Fruit fly (Drosophila melanogaster): ENCODE results near the gene CG11970.

Gene CG11970

DNA sequence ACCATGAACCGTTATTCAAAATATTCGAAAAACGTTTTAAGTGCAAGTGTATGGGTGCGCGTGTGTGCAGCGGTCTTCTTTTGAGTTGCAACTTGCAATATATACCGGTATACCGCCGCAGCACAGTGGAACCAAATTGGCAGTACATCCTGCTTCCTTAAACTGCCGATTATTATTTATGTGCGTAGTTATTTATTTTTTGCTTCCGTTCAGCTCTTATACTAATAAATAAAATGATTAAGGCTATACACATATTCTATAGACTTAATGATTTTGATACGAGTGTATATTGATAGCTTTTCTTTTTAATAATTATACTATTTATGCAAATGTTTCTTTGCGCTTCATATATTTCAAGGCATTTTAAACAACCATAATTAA lies 14.6 kb upstream of the CG11970 start:
- TF ChIP-seq EcR (GFP tag; optimal IDR thresholded peaks at IDR 0.05) (no peak), CG8478 (optimal IDR thresholded peaks at IDR 0.05) (no peak), usp (GFP tag; optimal IDR thresholded peaks at IDR 0.05) (no peak), Dll (optimal IDR thresholded peaks at IDR 0.05) (no peak), psq (optimal IDR thresholded peaks at IDR 0.05) (no peak), pan (optimal IDR thresholded peaks at IDR 0.05) (no peak)

dm6 chr3R:8970707-8971106 lies 13.8 kb upstream of the CG11970 start:
- TF ChIP-seq usp (GFP tag; optimal IDR thresholded peaks at IDR 0.05) (no peak), pan (optimal IDR thresholded peaks at IDR 0.05) (no peak)

DNA sequence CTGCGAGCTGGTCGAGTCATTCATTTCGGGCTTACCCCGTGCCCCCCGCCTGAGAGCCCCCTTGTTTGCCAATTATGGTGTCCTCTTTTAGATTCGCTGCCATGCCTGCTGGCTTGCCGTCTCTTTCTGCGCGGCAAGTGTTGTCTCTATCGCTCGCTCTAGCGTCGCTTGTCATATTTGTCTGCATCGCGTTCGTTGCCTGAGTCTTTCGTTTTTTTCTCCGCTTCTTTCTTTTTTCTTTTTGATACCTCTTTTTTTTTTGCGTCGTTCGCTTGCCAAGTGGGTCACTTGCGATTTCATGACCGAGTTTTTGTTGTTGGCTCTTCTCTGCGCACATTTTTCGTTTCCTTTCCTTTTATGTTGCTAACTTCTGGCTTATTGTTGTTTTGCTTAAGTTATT lies 12.7 kb upstream of the CG11970 start:
- no peak for TF ChIP-seq EcR (GFP tag; optimal IDR thresholded peaks at IDR 0.05)
- TF ChIP-seq Dll (optimal IDR thresholded peaks at IDR 0.05): peak; percentile 40

- TF ChIP-seq psq (optimal IDR thresholded peaks at IDR 0.05) (no peak), Dll (optimal IDR thresholded peaks at IDR 0.05) (no peak), usp (GFP tag; optimal IDR thresholded peaks at IDR 0.05) (no peak), CG8478 (optimal IDR thresholded peaks at IDR 0.05) (no peak)
These were observed 8.4 kb upstream of the CG11970 start for dm6 chr3R:8976073-8976593.

- TF ChIP-seq usp (GFP tag; optimal IDR thresholded peaks at IDR 0.05) (no peak), EcR (GFP tag; optimal IDR thresholded peaks at IDR 0.05) (no peak), pan (optimal IDR thresholded peaks at IDR 0.05) (no peak), CG8478 (optimal IDR thresholded peaks at IDR 0.05) (no peak)
These were observed 5.8 kb upstream of the CG11970 start for dm6 chr3R:8978768-8979167.

DNA sequence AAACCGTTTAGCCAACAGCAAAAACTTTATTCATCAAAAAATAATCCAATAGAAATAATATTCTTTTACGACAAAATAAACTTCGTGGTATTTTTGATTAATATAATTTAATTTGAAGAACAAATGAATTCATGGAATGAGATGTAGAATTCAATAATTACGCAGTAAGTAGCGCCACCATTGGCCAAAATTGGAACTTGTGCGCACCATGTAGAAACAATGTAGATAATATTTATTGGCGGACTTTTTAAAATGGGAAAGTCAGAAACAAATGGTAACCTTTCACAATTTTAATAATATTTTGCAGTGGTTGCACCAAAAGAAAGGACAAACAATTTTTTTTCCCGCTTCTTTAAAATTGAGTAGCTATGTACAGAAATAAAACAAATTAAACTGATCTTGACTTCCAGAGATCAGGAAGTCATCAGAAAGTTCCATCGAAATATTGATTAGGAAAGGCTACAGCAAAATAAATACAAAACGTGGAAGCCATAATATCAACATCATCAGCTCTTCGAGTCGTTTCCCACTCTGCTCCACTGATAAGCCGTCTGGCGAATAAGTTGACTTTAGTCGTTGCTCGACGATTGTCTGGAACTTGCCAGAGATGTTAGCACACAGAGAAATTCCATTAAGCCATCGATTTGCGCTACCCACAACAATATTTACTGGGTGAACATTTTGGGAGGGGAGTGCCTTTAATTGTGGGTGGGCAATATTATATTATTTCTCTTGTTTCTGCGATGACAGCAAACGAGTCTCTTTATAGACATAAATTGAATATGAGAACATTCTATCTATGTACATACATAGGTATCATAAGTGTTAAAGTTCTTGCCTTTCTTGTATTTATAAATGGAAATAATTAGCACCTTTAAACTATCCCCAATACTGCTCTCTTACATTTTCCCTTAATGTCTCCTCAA lies 4.4 kb upstream of the CG11970 start:
- no peak for TF ChIP-seq CG8478 (optimal IDR thresholded peaks at IDR 0.05)
- TF ChIP-seq usp (GFP tag; optimal IDR thresholded peaks at IDR 0.05): no peak
- TF ChIP-seq psq (optimal IDR thresholded peaks at IDR 0.05): no peak
- TF ChIP-seq pan (optimal IDR thresholded peaks at IDR 0.05): no peak
- no peak for TF ChIP-seq EcR (GFP tag; optimal IDR thresholded peaks at IDR 0.05)
- no peak for TF ChIP-seq Dll (optimal IDR thresholded peaks at IDR 0.05)

DNA sequence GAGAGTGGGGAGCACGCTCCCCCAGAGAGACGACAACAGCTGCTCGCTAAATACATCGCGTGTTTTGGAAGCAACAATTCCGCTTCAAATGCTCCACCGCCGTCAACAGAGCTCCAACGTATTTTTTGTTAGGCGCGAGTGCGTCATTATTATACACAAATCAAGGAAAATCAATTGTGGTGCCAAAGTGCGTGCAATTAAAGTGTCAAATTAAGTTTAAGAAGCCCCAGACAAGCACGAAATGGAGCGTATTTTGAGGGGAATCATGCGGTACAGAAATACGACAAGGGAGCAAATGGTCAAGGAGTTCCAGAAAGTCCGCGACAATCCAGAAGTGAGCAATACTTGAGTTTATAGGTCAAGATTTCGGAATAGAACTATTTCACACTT lies 3.7 kb upstream of the CG11970 start, which contains the start of gene CAHbeta:
Gene CAHbeta (plus strand): TSS at position 85 of the 390 bp plus-strand sequence.
- TF ChIP-seq Dll (optimal IDR thresholded peaks at IDR 0.05) (no peak), usp (GFP tag; optimal IDR thresholded peaks at IDR 0.05) (no peak), psq (optimal IDR thresholded peaks at IDR 0.05) (no peak), CG8478 (optimal IDR thresholded peaks at IDR 0.05) (no peak), pan (optimal IDR thresholded peaks at IDR 0.05) (no peak), EcR (GFP tag; optimal IDR thresholded peaks at IDR 0.05) (no peak)

DNA sequence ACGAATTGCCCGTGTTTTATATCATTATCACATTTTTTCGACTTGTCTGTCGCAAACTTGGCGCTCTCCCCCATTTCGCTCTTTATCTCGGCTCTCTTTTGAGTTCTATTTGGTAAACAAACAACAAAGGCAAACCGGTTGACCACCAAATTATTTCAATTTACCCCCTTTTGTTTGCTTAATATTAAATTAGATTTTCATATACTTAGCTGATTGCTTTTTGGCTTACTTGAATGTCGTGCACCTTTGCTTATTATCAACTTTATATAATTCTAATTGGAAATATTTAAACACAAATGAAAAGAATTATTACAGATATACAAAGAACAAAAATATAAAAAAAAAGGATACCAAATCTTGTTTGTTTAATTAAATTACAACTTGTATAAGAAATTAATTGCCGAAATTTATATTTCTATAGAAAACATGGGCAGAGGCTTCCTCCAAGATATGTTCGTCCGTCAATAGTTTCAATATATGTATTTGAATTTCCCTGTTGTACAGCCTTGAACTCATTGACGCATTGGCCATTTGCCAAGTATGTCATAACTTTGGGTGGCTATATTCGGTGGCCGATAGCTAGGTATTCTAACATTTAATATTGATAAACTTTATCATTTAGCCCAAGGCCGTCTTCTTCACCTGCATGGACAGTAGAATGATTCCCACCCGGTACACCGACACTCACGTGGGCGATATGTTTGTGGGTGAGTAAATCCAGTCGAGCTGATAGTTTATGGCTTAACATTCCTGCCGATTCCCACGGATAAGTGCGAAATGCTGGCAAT lies 3.1 kb upstream of the CG11970 start:
- TF ChIP-seq psq (optimal IDR thresholded peaks at IDR 0.05) (no peak), pan (optimal IDR thresholded peaks at IDR 0.05) (no peak), EcR (GFP tag; optimal IDR thresholded peaks at IDR 0.05) (no peak), CG8478 (optimal IDR thresholded peaks at IDR 0.05) (no peak), Dll (optimal IDR thresholded peaks at IDR 0.05) (no peak), usp (GFP tag; optimal IDR thresholded peaks at IDR 0.05) (no peak)

- no peak for TF ChIP-seq pan (optimal IDR thresholded peaks at IDR 0.05)
- TF ChIP-seq Dll (optimal IDR thresholded peaks at IDR 0.05): no peak
These were observed 377 bp upstream of the CG11970 start, which contains the start of gene RagA-B for dm6 chr3R:8984141-8984540. Gene RagA-B, minus strand, starts transcription at chr3R:8984315.

- no peak for TF ChIP-seq EcR (GFP tag; optimal IDR thresholded peaks at IDR 0.05)
- TF ChIP-seq pan (optimal IDR thresholded peaks at IDR 0.05): no peak
- TF ChIP-seq psq (optimal IDR thresholded peaks at IDR 0.05): no peak
- no peak for TF ChIP-seq CG8478 (optimal IDR thresholded peaks at IDR 0.05)
- no peak for TF ChIP-seq usp (GFP tag; optimal IDR thresholded peaks at IDR 0.05)
- TF ChIP-seq Dll (optimal IDR thresholded peaks at IDR 0.05): no peak
These were observed 8.5 kb downstream of the CG11970 start, which contains the start of gene CG11975 for dm6 chr3R:8992928-8993579. Gene CG11975, plus strand, starts transcription at chr3R:8993253.

- TF ChIP-seq Dll (optimal IDR thresholded peaks at IDR 0.05) (no peak), EcR (GFP tag; optimal IDR thresholded peaks at IDR 0.05) (no peak), pan (optimal IDR thresholded peaks at IDR 0.05) (no peak), usp (GFP tag; optimal IDR thresholded peaks at IDR 0.05) (no peak), psq (optimal IDR thresholded peaks at IDR 0.05) (no peak), CG8478 (optimal IDR thresholded peaks at IDR 0.05) (no peak)
These were observed 12.9 kb downstream of the CG11970 start, which contains the start of gene CG11977 for dm6 chr3R:8997397-8997796. Gene CG11977, plus strand, starts transcription at chr3R:8997697.

dm6 chr3R:8998243-8998642 lies 13.7 kb downstream of the CG11970 start:
- TF ChIP-seq pan (optimal IDR thresholded peaks at IDR 0.05) (no peak), psq (optimal IDR thresholded peaks at IDR 0.05) (no peak), CG8478 (optimal IDR thresholded peaks at IDR 0.05) (no peak), EcR (GFP tag; optimal IDR thresholded peaks at IDR 0.05) (no peak), usp (GFP tag; optimal IDR thresholded peaks at IDR 0.05) (no peak), Dll (optimal IDR thresholded peaks at IDR 0.05) (no peak)

Measured in whole organism.